Worm (Caenorhabditis elegans) whole organism, young adult: Measurements from ENCODE around the gene npr-32.

Source experiments
- B0019.2 ChIP-seq: fragments of 200-800 bp; sonication (Bioruptor generic); conservative IDR thresholded peaks from 2 replicates; pipeline ENCODE4 v1.3.6; 2022; ENCODE audit warnings: missing genetic modification reagents, missing genetic modification characterization, missing compliant biosample characterization
- ama-1 ChIP-seq, 3 experiments: fragments of 150-350 bp in 1 of 3; sonication (generic microtip) in 2 of 3; optimal IDR thresholded peaks; 2 replicates each; lab custom pipeline; 2014 to 2018; ENCODE audit warnings: missing biosample characterization in 2 of 3, missing genetic modification characterization in 2 of 3, missing genetic modification reagents in 2 of 3
- tlf-1 ChIP-seq: fragments of 200-800 bp; sonication (Bioruptor generic); optimal IDR thresholded peaks from 2 replicates; lab custom pipeline; 2018; ENCODE audit warnings: mild to moderate bottlenecking, missing genetic modification characterization, missing compliant biosample characterization
- ztf-26 ChIP-seq: sonication (generic microtip); optimal IDR thresholded peaks from 2 replicates; lab custom pipeline; 2017; ENCODE audit warnings: missing genetic modification characterization, missing compliant biosample characterization

ce11 chrIV:17276705-17277458, 46.0 kb upstream of the npr-32 start, which contains the start of gene clec-196:
- TF ChIP-seq ztf-26 (tag; lab: Kevin White, UChicago) (no peak), B0019.2 (GFP tag; lab: Robert Waterston, UW) (no peak), tlf-1 (GFP tag; lab: Kevin White, UChicago) (no peak), ama-1 (optimal IDR thresholded peaks at IDR 0.05; lab: Kevin White, UChicago) (no peak), ama-1 (GFP tag; optimal IDR thresholded peaks at IDR 0.05; lab: Kevin White, UChicago) (no peak)
